Fruit fly (Drosophila melanogaster): ENCODE results near the gene Dph4.

The Dph4 gene

DNA sequence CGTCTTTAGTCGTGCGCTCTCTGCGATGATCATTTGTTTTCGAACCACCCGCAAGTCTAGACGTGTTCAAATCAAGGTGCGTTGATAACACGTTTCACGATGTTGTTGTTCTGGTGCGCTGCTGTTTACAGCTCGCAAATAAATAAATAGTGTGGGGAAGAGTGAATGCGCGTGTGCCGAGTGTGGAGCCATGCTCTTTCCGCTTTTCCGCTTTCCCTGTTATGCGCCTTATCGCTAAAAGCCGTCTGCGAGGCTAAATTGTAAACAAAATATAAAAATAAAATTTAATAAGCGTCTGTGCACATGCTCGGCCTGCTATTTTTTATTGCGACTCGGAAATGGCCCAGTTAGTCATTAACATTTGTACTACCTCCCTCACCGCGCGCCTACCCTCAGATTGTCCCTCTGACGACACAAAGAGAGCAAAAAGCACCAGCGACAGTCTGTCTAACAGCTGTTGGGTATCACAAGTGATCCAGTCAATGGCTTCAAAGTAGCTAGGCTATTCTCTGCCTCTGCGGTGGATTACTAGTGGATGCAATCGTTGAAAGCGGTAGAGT is 48.8 kb upstream of the Dph4 start (continued):
- TF ChIP-seq CG10654 (GFP tag; optimal IDR thresholded peaks at IDR 0.05) (peak; percentile 41), stwl (tag; optimal IDR thresholded peaks at IDR 0.05) (no peak), pzg (GFP tag; optimal IDR thresholded peaks at IDR 0.05) (peak; percentile 19), CG16863 (GFP tag; optimal IDR thresholded peaks at IDR 0.05) (peak; percentile 67), CG16779 (GFP tag; IDR thresholded peaks at IDR 0.05) (no peak), Max (GFP tag; optimal IDR thresholded peaks at IDR 0.05) (peak; percentile 78), Xrp1 (GFP tag; IDR thresholded peaks at IDR 0.05) (peak; percentile 73), CG17568 (GFP tag; optimal IDR thresholded peaks at IDR 0.05) (peak; percentile 93), CG12071 (GFP tag; optimal IDR thresholded peaks at IDR 0.05) (peak; percentile 94), CHES-1-like (GFP tag; optimal IDR thresholded peaks at IDR 0.05) (peak; percentile 57), zf30C (GFP tag; optimal IDR thresholded peaks at IDR 0.05) (peak; percentile 37), D19A (tag; optimal IDR thresholded peaks at IDR 0.05) (peak; percentile 65), Hmx (GFP tag; optimal IDR thresholded peaks at IDR 0.05) (no peak), CG7928 (GFP tag; optimal IDR thresholded peaks at IDR 0.05) (peak; percentile 25), lmd (GFP tag; IDR thresholded peaks at IDR 0.05) (no peak), lov (optimal IDR thresholded peaks at IDR 0.05) (no peak), lov (GFP tag; IDR thresholded peaks at IDR 0.05) (peak; percentile 77; the same call in 2 of the 3 replicates), Dp (GFP tag; optimal IDR thresholded peaks at IDR 0.05) (no peak), Tbp (GFP tag; optimal IDR thresholded peaks at IDR 0.05) (no peak), CG3163 (GFP tag; optimal IDR thresholded peaks at IDR 0.05) (peak; percentile 44), nmo (GFP tag; optimal IDR thresholded peaks at IDR 0.05) (no peak), caup (GFP tag; optimal IDR thresholded peaks at IDR 0.05; ENCODE audit: severe bottlenecking) (peak; percentile 90), Hr3 (GFP tag; optimal IDR thresholded peaks at IDR 0.05) (peak; percentile 11), pfk (GFP tag; optimal IDR thresholded peaks at IDR 0.05) (peak; percentile 79), jumu (GFP tag; optimal IDR thresholded peaks at IDR 0.05) (no peak), sens (GFP tag) (peak; percentile 95), dpn (GFP tag; optimal IDR thresholded peaks at IDR 0.05) (peak; percentile 40 to 41), br (optimal IDR thresholded peaks at IDR 0.05) (no peak), tin (GFP tag; optimal IDR thresholded peaks at IDR 0.05) (peak; percentile 34), CG11723 (GFP tag; optimal IDR thresholded peaks at IDR 0.05) (peak; percentile 87), toy (GFP tag; IDR thresholded peaks at IDR 0.05) (no peak), pnt (GFP tag; optimal IDR thresholded peaks at IDR 0.05) (peak; percentile 18), CG31441 (GFP tag; IDR thresholded peaks at IDR 0.05) (peak; percentile 64; the same call in 1 of the 2 replicates), CG12236 (GFP tag; optimal IDR thresholded peaks at IDR 0.05) (peak; percentile 50), yki (optimal IDR thresholded peaks at IDR 0.05) (no peak), Asciz (GFP tag; optimal IDR thresholded peaks at IDR 0.05) (peak; percentile 94), CG9437 (GFP tag; optimal IDR thresholded peaks at IDR 0.05) (no peak), CG2678 (tag; optimal IDR thresholded peaks at IDR 0.05) (no peak), lilli (GFP tag; optimal IDR thresholded peaks at IDR 0.05) (peak; percentile 42), CG12391 (tag; optimal IDR thresholded peaks at IDR 0.05) (peak; percentile 38), CG7357 (GFP tag; IDR thresholded peaks at IDR 0.05) (no peak), sqz (GFP tag; optimal IDR thresholded peaks at IDR 0.05) (no peak), CG11085 (GFP tag; IDR thresholded peaks at IDR 0.05) (no peak), tgo (GFP tag; IDR thresholded peaks at IDR 0.05) (no peak), CG32767 (GFP tag; IDR thresholded peaks at IDR 0.05) (peak; percentile 48; the same call in 1 of the 2 replicates), fru (optimal IDR thresholded peaks at IDR 0.05) (no peak), al (GFP tag; IDR thresholded peaks at IDR 0.05) (no peak), Bteb2 (GFP tag; optimal IDR thresholded peaks at IDR 0.05) (peak; percentile 63), E2f1 (GFP tag; IDR thresholded peaks at IDR 0.05) (0 out of 2 replicates have a peak, but pooled peaks have one; percentile 10), CG1792 (GFP tag; optimal IDR thresholded peaks at IDR 0.05) (peak; percentile 56), ftz-f1 (GFP tag; optimal IDR thresholded peaks at IDR 0.05) (peak; percentile 71), chn (GFP tag; optimal IDR thresholded peaks at IDR 0.05) (peak; percentile 39), CG11456 (GFP tag; IDR thresholded peaks at IDR 0.05) (no peak)
